Worm (Caenorhabditis elegans): ENCODE measurements around the gene ttr-32.
A peak's percentile ranks its signal among the peaks of the same experiment; 100 is the strongest.

ttr-32 gene

ce11 chrIII:7566098-7566497 lies at the start of gene ttr-32:
Gene ttr-32, plus strand, starts transcription at chrIII:7566411.
- TF ChIP-seq dao-5 (tag; optimal IDR thresholded peaks at IDR 0.05) (no peak), W03F9.2 (tag; optimal IDR thresholded peaks at IDR 0.05) (no peak), him-1 (tag; optimal IDR thresholded peaks at IDR 0.05) (no peak)

ce11 chrIII:7518424-7518823 lies 47.8 kb upstream of the ttr-32 start, which contains the start of gene clk-2:
Gene clk-2, minus strand, starts transcription at chrIII:7518524.
- TF ChIP-seq dao-5 (tag; optimal IDR thresholded peaks at IDR 0.05) = no peak
- TF ChIP-seq him-1 (tag; optimal IDR thresholded peaks at IDR 0.05) = no peak
- no peak for TF ChIP-seq W03F9.2 (tag; optimal IDR thresholded peaks at IDR 0.05)

- TF ChIP-seq dao-5 (tag; optimal IDR thresholded peaks at IDR 0.05) (peak; percentile 24), him-1 (tag; optimal IDR thresholded peaks at IDR 0.05) (peak; percentile 93), W03F9.2 (tag; optimal IDR thresholded peaks at IDR 0.05) (no peak)
Measured at ce11 chrIII:7520672-7521071, 45.5 kb upstream of the ttr-32 start, which contains the start of the genes cux-7 and C07H6.2. Gene cux-7, minus strand, starts transcription at chrIII:7520845. Gene C07H6.2, plus strand, starts transcription at chrIII:7521009.

- TF ChIP-seq dao-5 (tag; optimal IDR thresholded peaks at IDR 0.05) (no peak), W03F9.2 (tag; optimal IDR thresholded peaks at IDR 0.05) (no peak), him-1 (tag; optimal IDR thresholded peaks at IDR 0.05) (no peak)
Measured at ce11 chrIII:7521163-7521562, 45.0 kb upstream of the ttr-32 start, which contains the start of gene lig-4. Gene lig-4, plus strand, starts transcription at chrIII:7521463.

ce11 chrIII:7524830-7525344 lies 41.3 kb upstream of the ttr-32 start:
- no peak for TF ChIP-seq W03F9.2 (tag; optimal IDR thresholded peaks at IDR 0.05)
- TF ChIP-seq dao-5 (tag; optimal IDR thresholded peaks at IDR 0.05) = no peak
- no peak for TF ChIP-seq him-1 (tag; optimal IDR thresholded peaks at IDR 0.05)

ce11 chrIII:7526974-7527466 lies 39.2 kb upstream of the ttr-32 start:
- TF ChIP-seq him-1 (tag; optimal IDR thresholded peaks at IDR 0.05) (no peak), dao-5 (tag; optimal IDR thresholded peaks at IDR 0.05) (no peak), W03F9.2 (tag; optimal IDR thresholded peaks at IDR 0.05) (no peak)

- TF ChIP-seq W03F9.2 (tag; optimal IDR thresholded peaks at IDR 0.05) = no peak
- TF ChIP-seq dao-5 (tag; optimal IDR thresholded peaks at IDR 0.05) = no peak
- TF ChIP-seq him-1 (tag; optimal IDR thresholded peaks at IDR 0.05) = no peak
Measured at ce11 chrIII:7530108-7530507, 36.1 kb upstream of the ttr-32 start.

ce11 chrIII:7530830-7531229 lies 35.4 kb upstream of the ttr-32 start:
- TF ChIP-seq him-1 (tag; optimal IDR thresholded peaks at IDR 0.05) (no peak), W03F9.2 (tag; optimal IDR thresholded peaks at IDR 0.05) (no peak), dao-5 (tag; optimal IDR thresholded peaks at IDR 0.05) (no peak)

ce11 chrIII:7531385-7531784 lies 34.8 kb upstream of the ttr-32 start:
- TF ChIP-seq dao-5 (tag; optimal IDR thresholded peaks at IDR 0.05) = no peak
- TF ChIP-seq him-1 (tag; optimal IDR thresholded peaks at IDR 0.05) = no peak
- TF ChIP-seq W03F9.2 (tag; optimal IDR thresholded peaks at IDR 0.05) = no peak

- TF ChIP-seq dao-5 (tag; optimal IDR thresholded peaks at IDR 0.05) (no peak), him-1 (tag; optimal IDR thresholded peaks at IDR 0.05) (no peak), W03F9.2 (tag; optimal IDR thresholded peaks at IDR 0.05) (no peak)
Measured at ce11 chrIII:7533012-7533411, 33.2 kb upstream of the ttr-32 start.

- TF ChIP-seq dao-5 (tag; optimal IDR thresholded peaks at IDR 0.05) (no peak), him-1 (tag; optimal IDR thresholded peaks at IDR 0.05) (no peak), W03F9.2 (tag; optimal IDR thresholded peaks at IDR 0.05) (no peak)
Measured at ce11 chrIII:7534648-7535047, 31.6 kb upstream of the ttr-32 start.

ce11 chrIII:7535347-7535746 lies 30.9 kb upstream of the ttr-32 start:
- no peak for TF ChIP-seq dao-5 (tag; optimal IDR thresholded peaks at IDR 0.05)
- TF ChIP-seq W03F9.2 (tag; optimal IDR thresholded peaks at IDR 0.05) = no peak
- no peak for TF ChIP-seq him-1 (tag; optimal IDR thresholded peaks at IDR 0.05)

ce11 chrIII:7536559-7536958 lies 29.7 kb upstream of the ttr-32 start, which contains the start of gene lin-39:
Gene lin-39, minus strand, starts transcription at chrIII:7536632.
- TF ChIP-seq him-1 (tag; optimal IDR thresholded peaks at IDR 0.05) (no peak), W03F9.2 (tag; optimal IDR thresholded peaks at IDR 0.05) (no peak), dao-5 (tag; optimal IDR thresholded peaks at IDR 0.05) (no peak)

- TF ChIP-seq dao-5 (tag; optimal IDR thresholded peaks at IDR 0.05) = no peak
Measured at ce11 chrIII:7542037-7542436, 24.2 kb upstream of the ttr-32 start.

ce11 chrIII:7544211-7544610 lies 22.0 kb upstream of the ttr-32 start:
- no peak for TF ChIP-seq him-1 (tag; optimal IDR thresholded peaks at IDR 0.05)
- no peak for TF ChIP-seq dao-5 (tag; optimal IDR thresholded peaks at IDR 0.05)
- TF ChIP-seq W03F9.2 (tag; optimal IDR thresholded peaks at IDR 0.05) = no peak

All from whole organism, L4/young adult.